Worm (Caenorhabditis elegans) whole organism, dauer: ENCODE measurements around the gene arrd-1.

ENCODE experiments used
- unc-62 ChIP-seq: sonication (generic microtip); optimal IDR thresholded peaks from 2 replicates; lab custom pipeline; 2017; ENCODE audit warnings: missing biosample characterization, missing genetic modification reagents, missing genetic modification characterization

Gene arrd-1

DNA sequence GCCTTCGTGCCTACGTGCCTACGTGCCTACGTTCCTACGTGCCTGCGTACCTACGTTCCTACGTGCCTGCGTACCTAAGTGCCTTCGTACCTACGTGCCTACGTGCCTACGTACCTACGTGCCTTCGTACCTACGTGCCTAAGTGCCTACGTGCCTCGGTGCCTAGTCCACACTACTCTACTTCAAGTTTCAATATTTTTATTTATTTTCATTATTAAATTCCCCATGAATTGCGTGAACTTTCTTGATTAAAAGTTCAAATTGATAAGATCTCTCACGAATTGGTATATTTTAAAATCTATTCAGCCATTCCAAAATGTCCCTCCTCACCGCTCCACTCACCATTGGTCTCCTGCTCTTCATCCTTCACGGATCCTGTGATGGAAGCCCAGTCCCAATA is 46.8 kb downstream of the arrd-1 start, which contains the start of gene Y39F10C.3:
Gene Y39F10C.3, plus strand, starts transcription at position 301 of the 400 bp plus-strand sequence.
- TF ChIP-seq unc-62 (GFP tag; lab: Kevin White, UChicago): no peak

DNA sequence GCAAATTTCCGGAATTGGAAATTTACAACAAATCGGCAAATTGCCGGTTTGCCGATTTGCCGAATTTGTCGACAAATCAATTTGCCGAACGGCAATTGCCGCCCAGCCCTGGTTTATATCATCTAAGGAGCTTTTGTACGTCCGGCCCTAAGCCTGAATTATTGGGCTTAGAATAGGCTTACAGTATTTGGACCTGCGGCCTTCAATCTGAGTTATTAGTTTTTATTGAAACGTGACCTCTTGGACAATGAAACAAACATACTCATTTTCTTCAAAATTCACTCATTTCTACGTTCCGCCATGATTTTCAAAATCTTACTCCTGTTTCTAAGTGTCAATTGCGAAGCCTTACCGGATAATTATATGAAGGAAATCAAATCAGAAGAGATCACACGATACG is 48.0 kb downstream of the arrd-1 start, which contains the start of gene Y39F10C.1:
Gene Y39F10C.1, plus strand, starts transcription at position 301 of the 400 bp plus-strand sequence.
- no peak for TF ChIP-seq unc-62 (GFP tag; lab: Kevin White, UChicago)

DNA sequence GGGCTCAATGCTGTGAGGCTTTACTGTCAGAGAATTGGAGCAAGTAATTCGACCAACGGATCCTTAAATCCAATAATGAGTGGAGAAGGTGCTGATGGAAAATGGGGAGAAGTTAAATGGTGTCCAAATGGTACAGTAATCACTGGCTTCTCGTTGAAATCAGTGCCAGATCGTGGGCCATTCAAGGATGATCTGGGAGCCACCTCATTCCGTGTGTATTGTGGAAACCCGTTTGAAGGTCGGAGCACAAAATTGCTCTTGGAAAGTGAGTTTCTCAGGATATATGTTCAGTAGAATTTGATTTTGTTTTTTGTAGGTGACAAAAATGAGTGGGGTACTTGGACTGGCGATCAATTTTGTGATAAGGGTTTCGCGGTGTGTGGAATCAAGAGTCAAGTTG is 48.5 kb downstream of the arrd-1 start:
- TF ChIP-seq unc-62 (GFP tag; lab: Kevin White, UChicago): no peak
